Worm (Caenorhabditis elegans) whole organism, mixed stage, embryonic: Measurements from ENCODE around the gene sams-3.
A peak's percentile ranks its signal among the peaks of the same experiment; 100 is the strongest.

ENCODE experiments used
- M03D4.4 ChIP-seq: sonication (generic microtip); optimal IDR thresholded peaks from 2 replicates; lab custom pipeline; 2017; ENCODE audit warnings: mild to moderate bottlenecking, missing genetic modification characterization, missing compliant biosample characterization
- blmp-1 ChIP-seq: fragments of 150-350 bp; optimal IDR thresholded peaks from 2 replicates; lab custom pipeline; 2014; ENCODE audit warnings: missing biosample characterization, missing genetic modification characterization
- ceh-39 ChIP-seq: fragments of 150-350 bp; optimal IDR thresholded peaks from 2 replicates; lab custom pipeline; 2014; ENCODE audit warnings: missing biosample characterization, missing genetic modification characterization
- ceh-43 ChIP-seq: fragments of 200-800 bp; sonication (Bioruptor generic); optimal IDR thresholded peaks from 2 replicates; lab custom pipeline; 2018; ENCODE audit warnings: mild to moderate bottlenecking, missing genetic modification characterization, moderate library complexity, missing compliant biosample characterization
- ceh-83 ChIP-seq: fragments of 200-800 bp; sonication (Bioruptor generic); optimal IDR thresholded peaks from 2 replicates; lab custom pipeline; 2018; ENCODE audit warnings: mild to moderate bottlenecking, missing genetic modification characterization, missing compliant biosample characterization
- ces-1 ChIP-seq: fragments of 150-350 bp; optimal IDR thresholded peaks from 2 replicates; lab custom pipeline; 2014; ENCODE audit warnings: missing biosample characterization, missing genetic modification reagents, missing genetic modification characterization
- elt-1 ChIP-seq: sonication (generic microtip); optimal IDR thresholded peaks from 2 replicates; lab custom pipeline; 2017; ENCODE audit warnings: missing genetic modification characterization, mild to moderate bottlenecking, missing compliant biosample characterization, antibody characterized with exemption, moderate library complexity, borderline replicate concordance; ENCODE audit not compliant: insufficient read depth
- elt-3 ChIP-seq: fragments of 150-350 bp; optimal IDR thresholded peaks from 2 replicates; lab custom pipeline; 2014; ENCODE audit warnings: missing biosample characterization, missing genetic modification characterization
- flh-1 ChIP-seq: fragments of 200-800 bp; sonication (Bioruptor generic); optimal IDR thresholded peaks from 2 replicates; lab custom pipeline; 2018; ENCODE audit warnings: mild to moderate bottlenecking, missing genetic modification characterization, moderate library complexity, missing compliant biosample characterization
- ham-2 ChIP-seq: fragments of 200-800 bp; sonication (Bioruptor generic); optimal IDR thresholded peaks from 2 replicates; lab custom pipeline; 2018; ENCODE audit warnings: mild to moderate bottlenecking, missing genetic modification characterization, missing compliant biosample characterization
- hlh-1 ChIP-seq: fragments of 150-350 bp; optimal IDR thresholded peaks from 2 replicates; lab custom pipeline; 2014; ENCODE audit warnings: missing biosample characterization, missing genetic modification reagents, missing genetic modification characterization
- lin-13 ChIP-seq: fragments of 150-350 bp; optimal IDR thresholded peaks from 2 replicates; lab custom pipeline; 2014; ENCODE audit warnings: missing biosample characterization, missing genetic modification characterization
- lin-32 ChIP-seq: fragments of 200-800 bp; sonication (Bioruptor generic); optimal IDR thresholded peaks from 2 replicates; lab custom pipeline; 2018; ENCODE audit warnings: mild to moderate bottlenecking, missing genetic modification characterization, missing compliant biosample characterization
- lsy-2 ChIP-seq: fragments of 150-350 bp; optimal IDR thresholded peaks from 2 replicates; lab custom pipeline; 2014; ENCODE audit warnings: missing biosample characterization, missing genetic modification characterization
- mep-1 ChIP-seq: fragments of 150-350 bp; optimal IDR thresholded peaks from 2 replicates; lab custom pipeline; 2017; ENCODE audit warnings: missing biosample characterization, missing genetic modification reagents, missing genetic modification characterization, inconsistent platforms
- nhr-2 ChIP-seq: fragments of 150-350 bp; optimal IDR thresholded peaks from 2 replicates; lab custom pipeline; 2014; ENCODE audit warnings: missing biosample characterization, missing genetic modification characterization
- nhr-237 ChIP-seq: fragments of 150-350 bp; optimal IDR thresholded peaks from 2 replicates; lab custom pipeline; 2014; ENCODE audit warnings: missing biosample characterization, missing genetic modification characterization
- nhr-28 ChIP-seq: fragments of 150-350 bp; optimal IDR thresholded peaks from 2 replicates; lab custom pipeline; 2014; ENCODE audit warnings: missing biosample characterization, missing genetic modification characterization
- nhr-76 ChIP-seq: sonication (generic microtip); optimal IDR thresholded peaks from 2 replicates; lab custom pipeline; 2017; ENCODE audit warnings: missing biosample characterization, missing genetic modification characterization
- pha-4 ChIP-seq: fragments of 150-350 bp; optimal IDR thresholded peaks from 2 replicates; lab custom pipeline; 2018; ENCODE audit warnings: missing biosample characterization, missing genetic modification reagents, missing genetic modification characterization
- snpc-4 ChIP-seq: fragments of 150-350 bp; optimal IDR thresholded peaks from 2 replicates; lab custom pipeline; 2014; ENCODE audit warnings: missing biosample characterization, missing genetic modification characterization
- sptf-1 ChIP-seq: sonication (generic microtip); optimal IDR thresholded peaks from 2 replicates; lab custom pipeline; 2017; ENCODE audit warnings: mild to moderate bottlenecking, missing genetic modification characterization, moderate library complexity, missing compliant biosample characterization
- unc-120 ChIP-seq: sonication (generic microtip); optimal IDR thresholded peaks from 2 replicates; lab custom pipeline; 2017; ENCODE audit warnings: missing genetic modification characterization, missing compliant biosample characterization; ENCODE audit not compliant: poor library complexity, severe bottlenecking
- unc-39 ChIP-seq: fragments of 150-350 bp; optimal IDR thresholded peaks from 2 replicates; lab custom pipeline; 2014; ENCODE audit warnings: missing biosample characterization, missing genetic modification characterization
- zip-8 ChIP-seq: fragments of 150-350 bp; optimal IDR thresholded peaks from 2 replicates; lab custom pipeline; 2014; ENCODE audit warnings: missing biosample characterization, missing genetic modification characterization
- ztf-11 ChIP-seq: fragments of 150-350 bp; optimal IDR thresholded peaks from 2 replicates; lab custom pipeline; 2014; ENCODE audit warnings: missing biosample characterization, missing genetic modification characterization

Gene sams-3

DNA sequence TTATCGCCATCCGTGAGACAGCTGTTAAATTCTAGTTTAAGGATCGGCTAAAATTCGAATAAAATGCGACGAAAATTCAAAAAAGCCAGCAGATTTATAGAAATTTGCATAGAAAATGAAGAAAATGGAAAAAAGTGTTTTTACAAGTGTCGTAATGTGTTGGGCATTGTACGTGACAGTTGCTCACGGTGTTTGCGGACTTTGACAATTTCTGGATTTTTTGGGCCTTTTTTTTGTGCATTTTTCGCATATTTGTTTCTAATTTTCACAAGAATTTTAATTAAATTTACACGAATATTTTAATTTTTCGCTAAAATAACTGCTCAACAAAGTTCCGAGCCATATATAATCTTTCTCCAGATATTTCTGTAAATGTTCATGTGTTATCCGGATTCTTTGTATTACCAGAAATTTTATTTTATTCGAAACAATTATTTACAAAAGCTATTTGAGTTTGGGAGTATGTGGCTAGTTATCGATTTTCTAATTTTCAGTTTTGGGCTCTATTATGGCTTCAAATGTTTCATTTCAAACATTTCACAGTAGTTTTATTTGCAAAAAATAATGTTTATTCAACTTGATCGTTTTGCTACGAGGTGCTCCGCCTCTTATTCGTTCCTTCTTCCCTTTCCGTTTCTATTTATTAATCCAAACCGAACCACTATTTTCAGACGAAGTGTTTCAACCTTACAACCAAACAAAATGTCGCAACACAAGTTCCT lies at the start of gene sams-3:
TSS of gene sams-3 (plus strand) at position 672 of the 722 bp plus-strand sequence.
- TF ChIP-seq nhr-76 (tag; lab: Kevin White, UChicago) = no peak
- no peak for TF ChIP-seq ztf-11
- peak; percentile 5 for TF ChIP-seq lsy-2 (tag; lab: Kevin White, UChicago)
- TF ChIP-seq lin-13 (tag; lab: Kevin White, UChicago) = peak; percentile 26
- TF ChIP-seq hlh-1 = peak; percentile 98
- peak; percentile 46 for TF ChIP-seq ces-1 (GFP tag; lab: Kevin White, UChicago)

DNA sequence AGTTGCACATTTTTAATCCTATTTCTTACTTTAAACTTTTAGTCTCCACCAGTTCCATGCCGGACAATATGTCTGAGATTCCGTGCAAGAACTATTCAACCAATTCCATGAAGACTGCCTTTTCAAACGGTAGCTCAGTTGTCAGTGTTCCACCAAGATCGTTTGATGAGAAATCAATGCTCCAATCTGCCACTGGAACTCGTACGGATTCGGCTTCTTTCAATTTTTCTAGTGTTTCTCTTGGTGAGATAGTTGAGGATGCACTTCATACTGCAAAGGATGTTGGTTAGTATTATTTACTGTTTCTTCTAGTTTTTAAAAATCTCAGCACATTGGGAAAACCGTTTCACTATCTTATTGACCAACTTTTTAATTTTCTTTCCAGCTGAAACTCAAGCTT lies 48.9 kb upstream of the sams-3 start:
- TF ChIP-seq mep-1 (tag; lab: Kevin White, UChicago) = no peak
- no peak for TF ChIP-seq blmp-1 (tag; lab: Kevin White, UChicago)
- TF ChIP-seq ces-1 (GFP tag; lab: Kevin White, UChicago) = no peak
- no peak for TF ChIP-seq nhr-237 (tag; lab: Kevin White, UChicago)
- no peak for TF ChIP-seq pha-4
- no peak for TF ChIP-seq lsy-2 (tag; lab: Kevin White, UChicago)
- TF ChIP-seq elt-3 (tag; lab: Kevin White, UChicago) = no peak
- no peak for TF ChIP-seq M03D4.4 (tag; lab: Kevin White, UChicago)
- TF ChIP-seq elt-1 (tag; lab: Kevin White, UChicago) = no peak
- TF ChIP-seq hlh-1 = no peak
- TF ChIP-seq ceh-43 = no peak
- no peak for TF ChIP-seq snpc-4 (tag; lab: Kevin White, UChicago)
- TF ChIP-seq sptf-1 (tag; lab: Kevin White, UChicago) = no peak
- TF ChIP-seq nhr-28 = no peak
- TF ChIP-seq ceh-39 = no peak
- no peak for TF ChIP-seq ham-2 (GFP tag; lab: Kevin White, UChicago)
- no peak for TF ChIP-seq ztf-11

DNA sequence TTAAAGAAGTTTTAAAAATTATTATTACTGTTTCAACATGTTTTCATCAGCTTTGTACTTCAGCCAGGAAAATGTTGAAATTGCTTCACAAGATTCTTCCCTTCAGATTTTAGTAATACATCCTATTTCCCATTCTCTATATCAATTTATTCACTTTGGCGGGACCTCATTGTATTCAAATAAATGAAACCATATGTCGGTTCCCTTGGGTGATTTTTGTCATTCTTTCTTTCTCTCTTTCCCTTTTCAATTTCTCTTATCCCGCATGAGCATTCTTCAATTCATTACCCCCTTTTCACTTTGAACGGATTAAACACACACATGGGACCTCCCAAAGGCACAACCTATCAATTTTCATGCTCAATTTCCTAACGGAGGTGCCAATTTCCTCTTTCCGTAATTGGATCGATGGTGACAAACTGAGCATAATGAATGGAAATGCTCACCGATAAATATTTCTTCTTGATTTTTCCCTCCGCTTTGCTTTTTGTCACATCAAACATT lies 44.9 kb upstream of the sams-3 start:
- TF ChIP-seq lsy-2 (tag; lab: Kevin White, UChicago) (no peak), zip-8 (tag; lab: Kevin White, UChicago) (no peak), ces-1 (GFP tag; lab: Kevin White, UChicago) (peak; percentile 95)

DNA sequence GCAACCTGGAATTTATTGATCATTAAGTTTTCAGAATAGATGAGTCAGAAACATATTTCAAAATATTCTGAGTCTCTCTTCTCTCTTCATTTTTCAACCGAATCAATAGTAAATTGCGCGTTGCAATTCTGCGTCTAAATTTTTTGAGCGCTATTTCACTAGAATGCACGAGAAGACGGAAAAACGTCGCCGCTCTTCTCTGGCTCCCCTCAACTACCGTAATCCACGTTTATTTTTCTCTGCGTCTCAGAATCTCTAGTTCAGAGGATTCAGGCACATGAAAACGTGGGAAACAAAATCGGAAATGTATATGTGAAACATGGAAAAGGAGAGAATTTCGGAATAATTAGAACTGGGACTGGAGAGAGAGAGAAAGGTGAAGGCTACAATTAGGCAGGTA lies 43.0 kb upstream of the sams-3 start:
- no peak for TF ChIP-seq lin-13 (tag; lab: Kevin White, UChicago)
- peak; percentile 54 for TF ChIP-seq ces-1 (GFP tag; lab: Kevin White, UChicago)
- TF ChIP-seq lsy-2 (tag; lab: Kevin White, UChicago) = peak; percentile 87

DNA sequence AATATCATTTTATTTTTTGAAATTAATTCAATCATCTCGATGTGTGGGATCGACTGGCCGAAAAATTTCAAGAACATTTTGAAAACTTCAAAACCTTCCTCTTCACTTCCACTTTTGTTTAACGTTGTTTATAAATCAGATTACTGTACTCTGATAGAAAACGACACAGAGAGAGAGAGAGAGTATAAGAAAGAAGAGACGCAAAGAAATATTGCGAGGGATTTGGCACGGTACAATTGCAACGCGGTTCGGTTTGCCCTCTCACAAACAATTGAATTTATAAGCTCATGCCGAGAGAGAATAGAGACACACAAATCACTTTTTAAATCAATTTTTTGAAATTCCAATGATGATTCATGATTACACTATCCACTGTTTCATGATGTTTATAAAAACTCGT lies 42.1 kb upstream of the sams-3 start:
- TF ChIP-seq ham-2 (GFP tag; lab: Kevin White, UChicago) (no peak), lin-32 (no peak), unc-39 (tag; lab: Kevin White, UChicago) (no peak), ceh-43 (no peak), lin-13 (tag; lab: Kevin White, UChicago) (no peak), nhr-2 (no peak), flh-1 (GFP tag; lab: Kevin White, UChicago) (no peak), zip-8 (tag; lab: Kevin White, UChicago) (no peak), pha-4 (no peak), blmp-1 (tag; lab: Kevin White, UChicago) (no peak), ztf-11 (no peak), lsy-2 (tag; lab: Kevin White, UChicago) (no peak), ceh-83 (no peak), ces-1 (GFP tag; lab: Kevin White, UChicago) (no peak), elt-3 (tag; lab: Kevin White, UChicago) (no peak), unc-120 (tag; lab: Kevin White, UChicago) (no peak)

DNA sequence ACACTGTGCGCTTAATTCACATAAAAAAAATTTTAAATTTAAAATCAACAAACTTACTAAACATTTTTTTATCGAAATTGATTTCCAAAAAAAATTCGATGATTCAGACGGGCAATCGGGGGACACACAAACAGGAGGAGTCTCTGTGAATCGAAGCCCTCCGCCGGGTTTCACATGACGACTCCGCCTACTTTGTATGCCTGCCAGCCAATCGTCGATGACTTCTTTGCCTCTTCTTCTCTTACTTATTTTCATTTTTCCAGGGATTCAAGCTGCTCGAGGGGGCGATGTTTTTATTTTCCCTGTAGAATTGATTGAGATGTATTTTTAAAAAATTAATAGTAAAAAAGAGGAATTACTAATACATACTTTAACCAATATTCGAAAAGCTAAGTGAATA lies 41.5 kb upstream of the sams-3 start, which contains the start of gene lntl-1:
TSS of gene lntl-1 (minus strand) at position 185 of the 400 bp plus-strand sequence.
- TF ChIP-seq lsy-2 (tag; lab: Kevin White, UChicago) (peak; percentile 30), zip-8 (tag; lab: Kevin White, UChicago) (no peak)
